Worm (Caenorhabditis elegans): Measurements from ENCODE around the gene sams-4.
A peak's percentile ranks its signal among the peaks of the same experiment; 100 is the strongest.

Gene sams-4

DNA sequence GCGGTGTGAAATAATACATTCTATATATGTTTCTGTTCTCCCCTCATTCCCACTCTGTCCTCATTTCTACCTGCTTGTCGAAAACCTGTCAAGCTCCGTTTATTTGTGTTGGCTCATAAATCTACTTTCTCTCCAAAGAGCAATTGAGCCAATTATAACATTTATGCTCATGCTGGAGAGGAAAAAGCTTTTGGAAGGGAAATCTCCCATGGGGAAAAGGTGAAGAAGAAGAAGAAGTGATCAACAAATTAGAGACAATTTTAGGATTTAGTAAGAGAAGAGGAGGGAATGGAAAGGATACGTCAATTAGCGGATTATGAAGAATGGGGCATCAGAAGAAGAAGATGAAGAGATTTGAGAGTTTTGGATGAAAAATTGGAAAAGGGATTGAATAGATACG lies 36.4 kb downstream of the sams-4 start:
- no peak for TF ChIP-seq C04F5.9 (tag; optimal IDR thresholded peaks at IDR 0.05)
- no peak for TF ChIP-seq tbx-2 (tag; optimal IDR thresholded peaks at IDR 0.05)
- no peak for TF ChIP-seq nhr-12 (tag; optimal IDR thresholded peaks at IDR 0.05)
- no peak for TF ChIP-seq fkh-10 (GFP tag; optimal IDR thresholded peaks at IDR 0.05)
- no peak for TF ChIP-seq snu-23 (GFP tag; optimal IDR thresholded peaks at IDR 0.05)
- TF ChIP-seq lin-14 (GFP tag; optimal IDR thresholded peaks at IDR 0.05): peak; percentile 43
- TF ChIP-seq lsy-2 (tag; optimal IDR thresholded peaks at IDR 0.05): no peak
- TF ChIP-seq pag-3 (tag; optimal IDR thresholded peaks at IDR 0.05; ENCODE audit: borderline replicate concordance, insufficient read depth): no peak
- no peak for TF ChIP-seq lin-39 (tag; optimal IDR thresholded peaks at IDR 0.05)
- no peak for TF ChIP-seq jun-1 (tag; optimal IDR thresholded peaks at IDR 0.05)
- TF ChIP-seq unc-130 (tag; optimal IDR thresholded peaks at IDR 0.05): no peak
- TF ChIP-seq isw-1 (GFP tag; IDR thresholded peaks at IDR 0.05): no peak
- no peak for TF ChIP-seq unc-98 (GFP tag; IDR thresholded peaks at IDR 0.05)
- no peak for TF ChIP-seq mef-2 (tag; optimal IDR thresholded peaks at IDR 0.05)
- TF ChIP-seq lin-13 (GFP tag; optimal IDR thresholded peaks at IDR 0.05): no peak
- TF ChIP-seq egl-27 (tag; optimal IDR thresholded peaks at IDR 0.05): no peak
- TF ChIP-seq nhr-11 (tag; optimal IDR thresholded peaks at IDR 0.05): no peak
- peak; percentile 16 for TF ChIP-seq dsc-1 (tag; optimal IDR thresholded peaks at IDR 0.05)
- peak; percentile 5 for TF ChIP-seq fkh-8 (tag; optimal IDR thresholded peaks at IDR 0.05)
- TF ChIP-seq efl-1 (optimal IDR thresholded peaks at IDR 0.05): no peak
- peak in 1 of 2 experiments; percentile 63 for TF ChIP-seq efl-1 (GFP tag; optimal IDR thresholded peaks at IDR 0.05 in 1 of 2)
- TF ChIP-seq C16A3.4 (tag; optimal IDR thresholded peaks at IDR 0.05): no peak
- no peak for TF ChIP-seq sup-37 (GFP tag; optimal IDR thresholded peaks at IDR 0.05)
- no peak for TF ChIP-seq nhr-76 (tag; optimal IDR thresholded peaks at IDR 0.05)
- TF ChIP-seq zip-4 (GFP tag; optimal IDR thresholded peaks at IDR 0.05): no peak
- TF ChIP-seq nhr-237 (tag; optimal IDR thresholded peaks at IDR 0.05): no peak
- TF ChIP-seq tlp-1 (tag; optimal IDR thresholded peaks at IDR 0.05): no peak
- TF ChIP-seq ceh-88 (GFP tag; IDR thresholded peaks at IDR 0.05): no peak
- no peak for TF ChIP-seq rnt-1 (tag; optimal IDR thresholded peaks at IDR 0.05)
- no peak for TF ChIP-seq ztf-11 (tag; optimal IDR thresholded peaks at IDR 0.05)
- TF ChIP-seq nhr-71 (tag; optimal IDR thresholded peaks at IDR 0.05): no peak
- no peak for TF ChIP-seq nhr-77 (tag; optimal IDR thresholded peaks at IDR 0.05)
- no peak for TF ChIP-seq hlh-4 (tag; optimal IDR thresholded peaks at IDR 0.05)
- TF ChIP-seq aly-2 (tag; optimal IDR thresholded peaks at IDR 0.05): no peak
- no peak for TF ChIP-seq unc-86 (tag; optimal IDR thresholded peaks at IDR 0.05)
- no peak for TF ChIP-seq swsn-7 (tag; optimal IDR thresholded peaks at IDR 0.05)

DNA sequence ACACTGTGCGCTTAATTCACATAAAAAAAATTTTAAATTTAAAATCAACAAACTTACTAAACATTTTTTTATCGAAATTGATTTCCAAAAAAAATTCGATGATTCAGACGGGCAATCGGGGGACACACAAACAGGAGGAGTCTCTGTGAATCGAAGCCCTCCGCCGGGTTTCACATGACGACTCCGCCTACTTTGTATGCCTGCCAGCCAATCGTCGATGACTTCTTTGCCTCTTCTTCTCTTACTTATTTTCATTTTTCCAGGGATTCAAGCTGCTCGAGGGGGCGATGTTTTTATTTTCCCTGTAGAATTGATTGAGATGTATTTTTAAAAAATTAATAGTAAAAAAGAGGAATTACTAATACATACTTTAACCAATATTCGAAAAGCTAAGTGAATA lies 39.3 kb downstream of the sams-4 start, which contains the start of gene lntl-1:
lntl-1 (minus strand) TSS at position 185 of the 400 bp plus-strand sequence.
- TF ChIP-seq lsy-2 (tag; optimal IDR thresholded peaks at IDR 0.05) (peak; percentile 32 to 71), snu-23 (GFP tag; optimal IDR thresholded peaks at IDR 0.05) (peak; percentile 4), rnt-1 (tag; optimal IDR thresholded peaks at IDR 0.05) (no peak), lin-14 (GFP tag; optimal IDR thresholded peaks at IDR 0.05) (peak; percentile 25), skn-1 (tag; optimal IDR thresholded peaks at IDR 0.05) (peak; percentile 7), fkh-8 (tag; optimal IDR thresholded peaks at IDR 0.05) (peak; percentile 30), aly-2 (tag; optimal IDR thresholded peaks at IDR 0.05) (no peak), dsc-1 (tag; optimal IDR thresholded peaks at IDR 0.05) (peak; percentile 11), tbx-2 (tag; optimal IDR thresholded peaks at IDR 0.05) (no peak), mep-1 (tag; optimal IDR thresholded peaks at IDR 0.05) (peak; percentile 41), nhr-77 (tag; optimal IDR thresholded peaks at IDR 0.05) (no peak)

DNA sequence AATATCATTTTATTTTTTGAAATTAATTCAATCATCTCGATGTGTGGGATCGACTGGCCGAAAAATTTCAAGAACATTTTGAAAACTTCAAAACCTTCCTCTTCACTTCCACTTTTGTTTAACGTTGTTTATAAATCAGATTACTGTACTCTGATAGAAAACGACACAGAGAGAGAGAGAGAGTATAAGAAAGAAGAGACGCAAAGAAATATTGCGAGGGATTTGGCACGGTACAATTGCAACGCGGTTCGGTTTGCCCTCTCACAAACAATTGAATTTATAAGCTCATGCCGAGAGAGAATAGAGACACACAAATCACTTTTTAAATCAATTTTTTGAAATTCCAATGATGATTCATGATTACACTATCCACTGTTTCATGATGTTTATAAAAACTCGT lies 39.8 kb downstream of the sams-4 start:
- TF ChIP-seq ceh-90 (tag; optimal IDR thresholded peaks at IDR 0.05) (no peak), snu-23 (GFP tag; optimal IDR thresholded peaks at IDR 0.05) (peak; percentile 33), lsy-2 (tag; optimal IDR thresholded peaks at IDR 0.05) (peak in 1 of 2 experiments; percentile 57), fkh-8 (tag; optimal IDR thresholded peaks at IDR 0.05) (no peak), mef-2 (tag; optimal IDR thresholded peaks at IDR 0.05) (no peak)
